Worm (Caenorhabditis elegans) whole organism, mixed stage, embryonic: ENCODE results near the gene srw-123.
"Not testable (repeated sequence)": the region's sequence is repeated elsewhere in the genome, so short reads cannot be mapped to it uniquely, and the experiment has no call there.

Source experiments
- blmp-1 ChIP-seq: fragments of 150-350 bp; optimal IDR thresholded peaks from 2 replicates; lab custom pipeline; 2014; ENCODE audit warnings: missing biosample characterization, missing genetic modification characterization
- ces-1 ChIP-seq: fragments of 150-350 bp; optimal IDR thresholded peaks from 2 replicates; lab custom pipeline; 2014; ENCODE audit warnings: missing biosample characterization, missing genetic modification reagents, missing genetic modification characterization
- cnd-1 ChIP-seq: fragments of 200-800 bp; sonication (Bioruptor generic); optimal IDR thresholded peaks from 2 replicates; lab custom pipeline; 2018; ENCODE audit warnings: mild to moderate bottlenecking, missing genetic modification characterization, missing compliant biosample characterization
- drap-1 ChIP-seq: fragments of 200-800 bp; sonication (Bioruptor generic); optimal IDR thresholded peaks from 3 replicates; lab custom pipeline; 2018; ENCODE audit warnings: mild to moderate bottlenecking, missing genetic modification characterization, missing compliant biosample characterization
- elt-3 ChIP-seq: fragments of 150-350 bp; optimal IDR thresholded peaks from 2 replicates; lab custom pipeline; 2014; ENCODE audit warnings: missing biosample characterization, missing genetic modification characterization
- mab-5 ChIP-seq: fragments of 150-350 bp; optimal IDR thresholded peaks from 2 replicates; lab custom pipeline; 2014; ENCODE audit warnings: missing biosample characterization, missing genetic modification characterization
- nhr-76 ChIP-seq: sonication (generic microtip); optimal IDR thresholded peaks from 2 replicates; lab custom pipeline; 2017; ENCODE audit warnings: missing biosample characterization, missing genetic modification characterization
- pha-4 ChIP-seq: fragments of 150-350 bp; optimal IDR thresholded peaks from 2 replicates; lab custom pipeline; 2018; ENCODE audit warnings: missing biosample characterization, missing genetic modification reagents, missing genetic modification characterization
- snpc-4 ChIP-seq: fragments of 150-350 bp; optimal IDR thresholded peaks from 2 replicates; lab custom pipeline; 2014; ENCODE audit warnings: missing biosample characterization, missing genetic modification characterization
- sptf-1 ChIP-seq: sonication (generic microtip); optimal IDR thresholded peaks from 2 replicates; lab custom pipeline; 2017; ENCODE audit warnings: mild to moderate bottlenecking, missing genetic modification characterization, moderate library complexity, missing compliant biosample characterization
- unc-62 ChIP-seq: fragments of 150-350 bp; optimal IDR thresholded peaks from 2 replicates; lab custom pipeline; 2014; ENCODE audit warnings: missing biosample characterization, missing genetic modification reagents, missing genetic modification characterization
- ztf-11 ChIP-seq: fragments of 150-350 bp; optimal IDR thresholded peaks from 2 replicates; lab custom pipeline; 2014; ENCODE audit warnings: missing biosample characterization, missing genetic modification characterization

ce11 chrV:2975285-2975684, at the start of gene srw-123:
- TF ChIP-seq nhr-76 (tag; lab: Kevin White, UChicago); elt-3 (tag; lab: Kevin White, UChicago); drap-1; ces-1 (GFP tag; lab: Kevin White, UChicago); ztf-11; snpc-4 (tag; lab: Kevin White, UChicago); blmp-1 (tag; lab: Kevin White, UChicago); mab-5 (tag; lab: Kevin White, UChicago); sptf-1 (tag; lab: Kevin White, UChicago); cnd-1 (tag; lab: Kevin White, UChicago); unc-62 (GFP tag; lab: Kevin White, UChicago); pha-4 (tag; lab: Kevin White, UChicago): not testable (repeated sequence)
